Worm (Caenorhabditis elegans) whole organism, L2 larva: ENCODE measurements around the gene coh-3.

Experiments used
- C34F6.9 ChIP-seq: fragments of 150-350 bp; optimal IDR thresholded peaks from 2 replicates; lab custom pipeline; 2014; ENCODE audit warnings: missing biosample characterization, missing genetic modification characterization
- F13H6.1 ChIP-seq: sonication (generic microtip); optimal IDR thresholded peaks from 2 replicates; lab custom pipeline; 2016; ENCODE audit warnings: missing genetic modification characterization, missing compliant biosample characterization
- R02D3.7 ChIP-seq: fragments of 150-350 bp; optimal IDR thresholded peaks from 2 replicates; lab custom pipeline; 2014; ENCODE audit warnings: missing biosample characterization, missing genetic modification characterization
- Y55F3AM.14 ChIP-seq: fragments of 200-800 bp; sonication (Bioruptor generic); optimal IDR thresholded peaks from 2 replicates; lab custom pipeline; 2018; ENCODE audit warnings: mild to moderate bottlenecking, missing genetic modification characterization, missing compliant biosample characterization
- ZK546.5 ChIP-seq: sonication (generic microtip); optimal IDR thresholded peaks from 2 replicates; lab custom pipeline; 2017; ENCODE audit warnings: missing biosample characterization, missing genetic modification characterization
- alr-1 ChIP-seq: fragments of 150-350 bp; optimal IDR thresholded peaks from 2 replicates; lab custom pipeline; 2014; ENCODE audit warnings: missing biosample characterization, missing genetic modification characterization
- aly-2 ChIP-seq: fragments of 150-350 bp; optimal IDR thresholded peaks from 2 replicates; lab custom pipeline; 2014; ENCODE audit warnings: missing biosample characterization, missing genetic modification characterization
- ama-1 ChIP-seq: fragments of 150-350 bp; optimal IDR thresholded peaks from 2 replicates; lab custom pipeline; 2018; ENCODE audit warnings: inconsistent platforms
- blmp-1 ChIP-seq: sonication (generic microtip); optimal IDR thresholded peaks from 2 replicates; lab custom pipeline; 2017; ENCODE audit warnings: missing genetic modification characterization, mild to moderate bottlenecking, missing compliant biosample characterization, antibody characterized with exemption, moderate library complexity; ENCODE audit not compliant: insufficient read depth
- ceh-82 ChIP-seq: fragments of 150-350 bp; optimal IDR thresholded peaks from 2 replicates; lab custom pipeline; 2014; ENCODE audit warnings: missing biosample characterization, missing genetic modification characterization
- egl-27 ChIP-seq: sonication (generic microtip); optimal IDR thresholded peaks from 3 replicates; lab custom pipeline; 2017; ENCODE audit warnings: missing biosample characterization, missing genetic modification reagents, missing genetic modification characterization
- elt-1 ChIP-seq: fragments of 150-350 bp; optimal IDR thresholded peaks from 2 replicates; lab custom pipeline; 2014; ENCODE audit warnings: missing biosample characterization, missing genetic modification characterization
- elt-3 ChIP-seq: sonication (generic microtip); optimal IDR thresholded peaks from 2 replicates; lab custom pipeline; 2017; ENCODE audit warnings: missing biosample characterization, missing genetic modification characterization
- fos-1 ChIP-seq: fragments of 150-350 bp; optimal IDR thresholded peaks from 2 replicates; lab custom pipeline; 2014; ENCODE audit warnings: missing biosample characterization, missing genetic modification characterization
- lin-11 ChIP-seq: fragments of 150-350 bp; sonication (generic microtip); optimal IDR thresholded peaks from 2 replicates; lab custom pipeline; 2014; ENCODE audit warnings: missing biosample characterization, missing genetic modification characterization, inconsistent platforms, mixed read lengths
- lin-13 ChIP-seq: fragments of 150-350 bp; optimal IDR thresholded peaks from 2 replicates; lab custom pipeline; 2014; ENCODE audit warnings: missing biosample characterization, missing genetic modification reagents, missing genetic modification characterization
- lsy-2 ChIP-seq, 2 experiments: fragments of 150-350 bp in 1 of 2; sonication (generic microtip) in 1 of 2; optimal IDR thresholded peaks; 2 replicates each; lab custom pipeline; 2014 to 2017; ENCODE audit warnings: missing biosample characterization in 2 of 2, missing genetic modification characterization in 2 of 2
- mab-5 ChIP-seq: fragments of 150-350 bp; optimal IDR thresholded peaks from 2 replicates; lab custom pipeline; 2014; ENCODE audit warnings: missing biosample characterization, missing genetic modification characterization
- mdl-1 ChIP-seq, 2 experiments: fragments of 150-350 bp in 1 of 2; sonication (generic microtip) in 1 of 2; optimal IDR thresholded peaks; 2 replicates each; lab custom pipeline; 2017; ENCODE audit warnings: missing biosample characterization in 2 of 2, missing genetic modification characterization in 2 of 2
- nhr-10 ChIP-seq: sonication (generic microtip); optimal IDR thresholded peaks from 2 replicates; lab custom pipeline; 2017; ENCODE audit warnings: missing biosample characterization, missing genetic modification characterization
- nhr-129 ChIP-seq: fragments of 150-350 bp; optimal IDR thresholded peaks from 2 replicates; lab custom pipeline; 2014; ENCODE audit warnings: missing biosample characterization, missing genetic modification characterization
- nhr-21 ChIP-seq: fragments of 150-350 bp; optimal IDR thresholded peaks from 2 replicates; lab custom pipeline; 2014; ENCODE audit warnings: missing biosample characterization, missing genetic modification characterization
- nhr-23 ChIP-seq: fragments of 150-350 bp; optimal IDR thresholded peaks from 2 replicates; lab custom pipeline; 2014; ENCODE audit warnings: missing biosample characterization, missing genetic modification reagents, missing genetic modification characterization
- nhr-25 ChIP-seq: fragments of 150-350 bp; sonication (generic microtip); optimal IDR thresholded peaks from 3 replicates; lab custom pipeline; 2014; ENCODE audit warnings: missing biosample characterization, missing genetic modification characterization
- nhr-6 ChIP-seq: fragments of 150-350 bp; optimal IDR thresholded peaks from 2 replicates; lab custom pipeline; 2014; ENCODE audit warnings: missing biosample characterization, missing genetic modification characterization
- nhr-77 ChIP-seq: fragments of 150-350 bp; optimal IDR thresholded peaks from 2 replicates; lab custom pipeline; 2014; ENCODE audit warnings: missing biosample characterization, missing genetic modification characterization
- sem-4 ChIP-seq: fragments of 150-350 bp; optimal IDR thresholded peaks from 2 replicates; lab custom pipeline; 2014; ENCODE audit warnings: missing biosample characterization, missing genetic modification reagents, missing genetic modification characterization
- skn-1 ChIP-seq: sonication (generic microtip); optimal IDR thresholded peaks from 2 replicates; lab custom pipeline; 2017; ENCODE audit warnings: missing biosample characterization, missing genetic modification characterization
- sma-3 ChIP-seq: sonication (generic microtip); optimal IDR thresholded peaks from 2 replicates; lab custom pipeline; 2016; ENCODE audit warnings: missing genetic modification reagents, missing genetic modification characterization, missing compliant biosample characterization
- sma-9 ChIP-seq, 2 experiments: fragments of 150-350 bp in 1 of 2; sonication (generic microtip) in 1 of 2; optimal IDR thresholded peaks; 2 replicates each; lab custom pipeline; 2014 to 2016; ENCODE audit warnings: missing genetic modification characterization in 2 of 2, mild to moderate bottlenecking in 1 of 2, missing biosample characterization in 1 of 2, missing compliant biosample characterization in 1 of 2, missing genetic modification reagents in 1 of 2, moderate library complexity in 1 of 2
- snpc-4 ChIP-seq: fragments of 150-350 bp; optimal IDR thresholded peaks from 2 replicates; lab custom pipeline; 2014; ENCODE audit warnings: missing biosample characterization, missing genetic modification characterization
- unc-39 ChIP-seq: fragments of 150-350 bp; optimal IDR thresholded peaks from 2 replicates; lab custom pipeline; 2014; ENCODE audit warnings: missing biosample characterization, missing genetic modification characterization
- unc-55 ChIP-seq: fragments of 150-350 bp; sonication (generic microtip); optimal IDR thresholded peaks from 3 replicates; lab custom pipeline; 2014; ENCODE audit warnings: missing biosample characterization, missing genetic modification reagents, missing genetic modification characterization
- unc-62 ChIP-seq: fragments of 150-350 bp; optimal IDR thresholded peaks from 2 replicates; lab custom pipeline; 2014; ENCODE audit warnings: missing biosample characterization, missing genetic modification reagents, missing genetic modification characterization
- zag-1 ChIP-seq: fragments of 150-350 bp; optimal IDR thresholded peaks from 2 replicates; lab custom pipeline; 2014; ENCODE audit warnings: missing biosample characterization, missing genetic modification characterization
- ztf-1 ChIP-seq: fragments of 200-800 bp; sonication (Bioruptor generic); conservative IDR thresholded peaks from 2 replicates; pipeline ENCODE4 v1.3.6; 2022; ENCODE audit warnings: missing genetic modification characterization, missing compliant biosample characterization
- ztf-11 ChIP-seq: sonication (generic microtip); optimal IDR thresholded peaks from 2 replicates; lab custom pipeline; 2017; ENCODE audit warnings: missing biosample characterization, missing genetic modification characterization

Gene coh-3

ce11 chrV:14484582-14484981, 27.4 kb downstream of the coh-3 start, which contains the start of gene R02D5.4:
Gene R02D5.4 (minus strand): TSS chrV:14484682.
- TF ChIP-seq blmp-1 (tag; lab: Kevin White, UChicago): no peak
- TF ChIP-seq unc-39 (tag; lab: Kevin White, UChicago): no peak
- no peak for TF ChIP-seq ztf-11 (tag; lab: Kevin White, UChicago)
- TF ChIP-seq sma-3 (GFP tag; lab: Kevin White, UChicago): no peak

- no peak for TF ChIP-seq nhr-23 (tag; lab: Kevin White, UChicago)
- no peak for TF ChIP-seq lin-13 (GFP tag; lab: Kevin White, UChicago)
- TF ChIP-seq, all 48 proteins: peak for 0
Observed at ce11 chrV:14491097-14491496, 33.9 kb downstream of the coh-3 start.

- no peak for TF ChIP-seq sem-4
- TF ChIP-seq fos-1 (tag; lab: Kevin White, UChicago): no peak
- no peak for TF ChIP-seq Y55F3AM.14 (GFP tag; lab: Kevin White, UChicago)
- no peak for TF ChIP-seq sma-9 (GFP tag; optimal IDR thresholded peaks at IDR 0.05; lab: Kevin White, UChicago)
- no peak for TF ChIP-seq sma-9 (tag; optimal IDR thresholded peaks at IDR 0.05; lab: Kevin White, UChicago)
- TF ChIP-seq unc-39 (tag; lab: Kevin White, UChicago): no peak
- TF ChIP-seq nhr-6 (tag; lab: Kevin White, UChicago): no peak
- TF ChIP-seq alr-1 (tag; lab: Kevin White, UChicago): no peak
- TF ChIP-seq unc-62 (GFP tag; lab: Kevin White, UChicago): no peak
- TF ChIP-seq elt-1 (tag; lab: Kevin White, UChicago): no peak
- no peak for TF ChIP-seq lin-11
- no peak for TF ChIP-seq egl-27 (tag; lab: Kevin White, UChicago)
- TF ChIP-seq aly-2 (tag; lab: Kevin White, UChicago): no peak
- TF ChIP-seq nhr-77 (tag; lab: Kevin White, UChicago): no peak
- TF ChIP-seq C34F6.9: no peak
- no peak for TF ChIP-seq snpc-4 (tag; lab: Kevin White, UChicago)
- no peak for TF ChIP-seq blmp-1 (tag; lab: Kevin White, UChicago)
- TF ChIP-seq F13H6.1: no peak
- no peak for TF ChIP-seq nhr-21 (tag; lab: Kevin White, UChicago)
Observed at ce11 chrV:14493665-14494064, 36.4 kb downstream of the coh-3 start.

ce11 chrV:14495493-14495892, 38.3 kb downstream of the coh-3 start:
- TF ChIP-seq blmp-1 (tag; lab: Kevin White, UChicago): peak; percentile 77
- TF ChIP-seq aly-2 (tag; lab: Kevin White, UChicago): no peak
- no peak for TF ChIP-seq nhr-21 (tag; lab: Kevin White, UChicago)
- TF ChIP-seq nhr-77 (tag; lab: Kevin White, UChicago): no peak
- no peak for TF ChIP-seq nhr-129 (tag; lab: Kevin White, UChicago)
- TF ChIP-seq sem-4: peak; percentile 21
- no peak for TF ChIP-seq F13H6.1
- no peak for TF ChIP-seq nhr-25 (tag; lab: Kevin White, UChicago)
- TF ChIP-seq C34F6.9: peak; percentile 17

- TF ChIP-seq snpc-4 (tag; lab: Kevin White, UChicago) (no peak), skn-1 (tag; lab: Kevin White, UChicago) (no peak), lin-11 (no peak), elt-3 (tag; lab: Kevin White, UChicago) (no peak), nhr-23 (tag; lab: Kevin White, UChicago) (no peak), Y55F3AM.14 (GFP tag; lab: Kevin White, UChicago) (no peak), ceh-82 (tag; lab: Kevin White, UChicago) (no peak)
Observed at ce11 chrV:14496446-14496845, 39.2 kb downstream of the coh-3 start.

ce11 chrV:14498204-14498603, 41.0 kb downstream of the coh-3 start:
- no peak for TF ChIP-seq nhr-10 (tag; lab: Kevin White, UChicago)
- TF ChIP-seq lsy-2 (tag; optimal IDR thresholded peaks at IDR 0.05; lab: Kevin White, UChicago): no peak
- TF ChIP-seq mdl-1 (tag; optimal IDR thresholded peaks at IDR 0.05; lab: Kevin White, UChicago): no peak
- no peak for TF ChIP-seq unc-55 (GFP tag; lab: Kevin White, UChicago)
- TF ChIP-seq nhr-129 (tag; lab: Kevin White, UChicago): no peak
- TF ChIP-seq zag-1 (tag; lab: Kevin White, UChicago): no peak
- no peak for TF ChIP-seq ama-1 (lab: Kevin White, UChicago)
- TF ChIP-seq F13H6.1: no peak
- no peak for TF ChIP-seq R02D3.7
- TF ChIP-seq ztf-11 (tag; lab: Kevin White, UChicago): no peak
- no peak for TF ChIP-seq mab-5 (tag; lab: Kevin White, UChicago)
- no peak for TF ChIP-seq nhr-6 (tag; lab: Kevin White, UChicago)
- TF ChIP-seq ztf-1 (GFP tag; lab: Robert Waterston, UW): no peak
- TF ChIP-seq sma-9 (GFP tag; optimal IDR thresholded peaks at IDR 0.05; lab: Kevin White, UChicago): no peak
- no peak for TF ChIP-seq sma-9 (tag; optimal IDR thresholded peaks at IDR 0.05; lab: Kevin White, UChicago)
- no peak for TF ChIP-seq ZK546.5
- TF ChIP-seq aly-2 (tag; lab: Kevin White, UChicago): no peak
- TF ChIP-seq elt-1 (tag; lab: Kevin White, UChicago): no peak
- TF ChIP-seq nhr-25 (tag; lab: Kevin White, UChicago): no peak
- no peak for TF ChIP-seq sma-3 (GFP tag; lab: Kevin White, UChicago)
